Fruit fly (Drosophila melanogaster): Measurements from ENCODE around the gene CG10864.

CG10864 gene

DNA sequence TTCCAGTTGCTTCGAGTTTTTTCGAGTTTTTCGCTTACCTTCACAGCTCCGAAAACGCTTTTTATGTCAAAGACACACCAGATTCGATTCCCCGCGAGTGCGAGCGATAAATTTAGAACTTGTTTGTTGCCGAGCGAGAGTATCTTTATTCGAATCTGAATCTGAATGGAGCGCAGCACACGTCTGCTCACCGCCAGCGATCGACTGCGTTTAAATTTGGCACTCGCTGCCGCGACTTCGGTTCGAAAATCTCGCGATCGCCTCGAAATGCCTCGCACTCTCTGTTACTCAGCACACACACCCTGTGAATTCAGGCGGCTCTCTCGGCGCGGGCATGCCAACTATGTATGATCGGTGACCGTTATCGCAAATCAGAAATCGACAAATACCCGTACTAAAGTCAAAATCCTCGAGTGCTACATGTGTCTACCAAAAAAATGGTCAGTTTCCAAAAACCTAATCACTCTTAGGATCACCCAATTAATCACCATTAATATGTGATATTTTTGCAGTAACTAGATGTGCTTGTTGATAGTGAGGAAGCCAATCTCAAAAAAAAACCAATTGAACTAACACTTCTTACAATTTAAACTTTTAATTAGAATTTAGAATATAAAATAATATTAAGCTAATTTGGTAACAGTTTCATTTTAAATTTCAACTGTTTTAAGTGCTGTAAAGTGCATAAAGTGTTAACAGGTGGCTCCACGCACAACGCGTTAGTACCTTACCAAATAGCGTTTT lies 12.3 kb downstream of the CG10864 start, which contains the start of gene Vha100-2 (continued):
- TF ChIP-seq CG14050 (GFP tag; IDR thresholded peaks at IDR 0.05) = no peak
- 0 out of 3 replicates have a peak, but pooled peaks have one; percentile 22 for TF ChIP-seq otp (GFP tag; IDR thresholded peaks at IDR 0.05)
- no peak for TF ChIP-seq CG3163 (GFP tag; optimal IDR thresholded peaks at IDR 0.05)
- no peak for TF ChIP-seq CG10979 (tag; optimal IDR thresholded peaks at IDR 0.05)
- peak; percentile 23 for TF ChIP-seq Bteb2 (GFP tag; optimal IDR thresholded peaks at IDR 0.05)
- peak; percentile 35 for TF ChIP-seq CG13424 (tag; optimal IDR thresholded peaks at IDR 0.05)
- TF ChIP-seq az2 (GFP tag; optimal IDR thresholded peaks at IDR 0.05) = no peak
- TF ChIP-seq rib (GFP tag; IDR thresholded peaks at IDR 0.05) = peak; percentile 81
- TF ChIP-seq stwl (tag; optimal IDR thresholded peaks at IDR 0.05) = peak; percentile 94
- no peak for TF ChIP-seq ac (GFP tag; optimal IDR thresholded peaks at IDR 0.05)
- peak; percentile 30; the same call in 1 of the 2 replicates for TF ChIP-seq CG32767 (GFP tag; IDR thresholded peaks at IDR 0.05)
- TF ChIP-seq CG4360 (GFP tag; IDR thresholded peaks at IDR 0.05) = peak; percentile 13; the same call in 1 of the 2 replicates
- no peak for TF ChIP-seq C15 (GFP tag; IDR thresholded peaks at IDR 0.05)
- TF ChIP-seq Bgb (GFP tag; IDR thresholded peaks at IDR 0.05; ENCODE audit: partially characterized antibody) = peak; percentile 66
- TF ChIP-seq zfh1 (GFP tag; IDR thresholded peaks at IDR 0.05) = peak; percentile 23; the same call in 2 of the 3 replicates
- TF ChIP-seq CG8290 (GFP tag; optimal IDR thresholded peaks at IDR 0.05) = no peak
- TF ChIP-seq CG8290 (tag; optimal IDR thresholded peaks at IDR 0.05) = peak in 1 of 2 experiments; percentile 85
- peak; percentile 83 for TF ChIP-seq row (GFP tag; IDR thresholded peaks at IDR 0.05)
- no peak for TF ChIP-seq en (GFP tag; optimal IDR thresholded peaks at IDR 0.05)
- peak; percentile 28 for TF ChIP-seq vvl (GFP tag; IDR thresholded peaks at IDR 0.05)
- no peak for TF ChIP-seq peb (GFP tag; IDR thresholded peaks at IDR 0.05)
- no peak for TF ChIP-seq CG13123 (GFP tag; optimal IDR thresholded peaks at IDR 0.05)
- TF ChIP-seq CG1792 (GFP tag; optimal IDR thresholded peaks at IDR 0.05) = no peak
- TF ChIP-seq salm (tag; optimal IDR thresholded peaks at IDR 0.05) = no peak
- peak; percentile 44 for TF ChIP-seq CG13894 (tag; optimal IDR thresholded peaks at IDR 0.05)
- TF ChIP-seq Fer3 (tag; optimal IDR thresholded peaks at IDR 0.05) = peak; percentile 39
- TF ChIP-seq CG30431 (GFP tag; optimal IDR thresholded peaks at IDR 0.05) = no peak
- no peak for TF ChIP-seq Dfd (GFP tag; optimal IDR thresholded peaks at IDR 0.05)
- TF ChIP-seq PHDP (tag; optimal IDR thresholded peaks at IDR 0.05) = peak; percentile 33
- no peak for TF ChIP-seq CG7928 (GFP tag; optimal IDR thresholded peaks at IDR 0.05)
- 0 out of 2 replicates have a peak, but pooled peaks have one; percentile 33 for TF ChIP-seq ap (GFP tag; IDR thresholded peaks at IDR 0.05)
- no peak for TF ChIP-seq CG17802 (tag; optimal IDR thresholded peaks at IDR 0.05)
- peak; percentile 68; the same call in 1 of the 2 replicates for TF ChIP-seq Atf6 (GFP tag; IDR thresholded peaks at IDR 0.05)
- peak in 1 of 2 experiments; percentile 4 for TF ChIP-seq bsh (GFP tag; optimal IDR thresholded peaks at IDR 0.05)
- peak; percentile 32 for TF ChIP-seq CG15514 (GFP tag; optimal IDR thresholded peaks at IDR 0.05)
- no peak for TF ChIP-seq CG4404 (GFP tag; IDR thresholded peaks at IDR 0.05)
- TF ChIP-seq CG7786 (GFP tag; optimal IDR thresholded peaks at IDR 0.05) = no peak
- no peak for TF ChIP-seq eve (GFP tag; optimal IDR thresholded peaks at IDR 0.05)
- peak; percentile 53; the same call in 1 of the 2 replicates for TF ChIP-seq CG16779 (GFP tag; IDR thresholded peaks at IDR 0.05)
- peak; percentile 14 for TF ChIP-seq corto (GFP tag; optimal IDR thresholded peaks at IDR 0.05)
- no peak for TF ChIP-seq trh (GFP tag; optimal IDR thresholded peaks at IDR 0.05)
- no peak for TF ChIP-seq CG17568 (GFP tag; optimal IDR thresholded peaks at IDR 0.05)
- peak; percentile 74 for TF ChIP-seq sens (GFP tag)
- peak; percentile 1 for TF ChIP-seq CG7839 (tag; optimal IDR thresholded peaks at IDR 0.05)
- TF ChIP-seq CG6813 (GFP tag; optimal IDR thresholded peaks at IDR 0.05) = peak; percentile 48
- TF ChIP-seq jigr1 (GFP tag; IDR thresholded peaks at IDR 0.05) = no peak
- TF ChIP-seq CG12299 (tag; optimal IDR thresholded peaks at IDR 0.05) = no peak
- TF ChIP-seq org-1 (GFP tag; optimal IDR thresholded peaks at IDR 0.05) = no peak
- peak; percentile 33; the same call in 1 of the 2 replicates for TF ChIP-seq CG43689 (GFP tag; IDR thresholded peaks at IDR 0.05)
- no peak for TF ChIP-seq CG10565 (GFP tag; optimal IDR thresholded peaks at IDR 0.05)

Measured in whole organism, embryonic.